Worm (Caenorhabditis elegans) whole organism, L3 larva: ENCODE data around the gene figl-1.

Source experiments
- elt-2 ChIP-seq: sonication (generic microtip); optimal IDR thresholded peaks from 2 replicates; lab custom pipeline; 2016; ENCODE audit warnings: missing genetic modification reagents, mild to moderate bottlenecking, missing genetic modification characterization, missing compliant biosample characterization
- mdl-1 ChIP-seq: fragments of 150-350 bp; optimal IDR thresholded peaks from 2 replicates; lab custom pipeline; 2014; ENCODE audit warnings: missing biosample characterization, missing genetic modification characterization
- mml-1 ChIP-seq: fragments of 150-350 bp; sonication (generic microtip); optimal IDR thresholded peaks from 3 replicates; lab custom pipeline; 2014; ENCODE audit warnings: missing biosample characterization, missing genetic modification characterization
- nfya-1 ChIP-seq: sonication (generic microtip); optimal IDR thresholded peaks from 2 replicates; lab custom pipeline; 2017; ENCODE audit warnings: missing genetic modification characterization, mild to moderate bottlenecking, missing compliant biosample characterization, antibody characterized with exemption, moderate library complexity; ENCODE audit not compliant: insufficient read depth
- pqm-1 ChIP-seq: fragments of 150-350 bp; optimal IDR thresholded peaks from 2 replicates; lab custom pipeline; 2017; ENCODE audit warnings: missing biosample characterization, missing genetic modification characterization, inconsistent platforms

DNA sequence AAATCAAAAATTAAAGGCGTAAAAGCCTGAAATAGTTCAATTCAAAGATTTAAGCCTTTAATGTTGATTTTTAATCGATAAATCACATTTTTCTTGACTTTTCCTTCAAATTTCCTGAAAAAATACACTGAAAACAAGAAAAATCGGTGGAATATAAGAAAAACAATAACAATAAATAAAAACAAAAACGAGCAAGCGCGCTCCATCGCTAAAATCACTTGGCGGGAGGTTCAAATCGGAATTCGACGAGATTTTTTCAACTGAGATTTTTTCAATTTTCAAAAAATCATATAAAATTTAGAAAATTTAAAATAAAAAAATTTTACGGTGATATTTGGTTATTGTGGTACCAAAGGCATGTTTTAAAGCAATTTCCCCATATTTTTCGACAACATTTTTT is 6.3 kb downstream of the figl-1 start:
- TF ChIP-seq nfya-1 (tag; lab: Kevin White, UChicago) (no peak), elt-2 (tag; lab: Kevin White, UChicago) (no peak), pqm-1 (tag; lab: Kevin White, UChicago) (no peak), mml-1 (tag; lab: Kevin White, UChicago) (no peak), mdl-1 (tag; lab: Kevin White, UChicago) (no peak)
